Worm (Caenorhabditis elegans) whole organism, late embryonic: ENCODE data around the gene enpp-1.

Source experiments
- C08G9.2 ChIP-seq: sonication (generic microtip); optimal IDR thresholded peaks from 2 replicates; lab custom pipeline; 2016; ENCODE audit warnings: mild to moderate bottlenecking, missing genetic modification characterization, moderate library complexity, missing compliant biosample characterization
- C38D4.7 ChIP-seq: fragments of 200-800 bp; sonication (Bioruptor generic); optimal IDR thresholded peaks from 2 replicates; lab custom pipeline; 2018; ENCODE audit warnings: mild to moderate bottlenecking, missing genetic modification characterization, moderate library complexity, missing compliant biosample characterization
- F13H6.1 ChIP-seq: sonication (generic microtip); optimal IDR thresholded peaks from 2 replicates; lab custom pipeline; 2016; ENCODE audit warnings: missing genetic modification characterization, missing compliant biosample characterization
- K02D7.2 ChIP-seq: sonication (generic microtip); optimal IDR thresholded peaks from 2 replicates; lab custom pipeline; 2017; ENCODE audit warnings: mild to moderate bottlenecking, missing genetic modification characterization, missing compliant biosample characterization
- K09A11.1 ChIP-seq: sonication (generic microtip); optimal IDR thresholded peaks from 2 replicates; lab custom pipeline; 2017; ENCODE audit warnings: antibody characterized with exemption, mild to moderate bottlenecking, missing genetic modification characterization, missing compliant biosample characterization; ENCODE audit not compliant: insufficient read depth
- Y22D7AL.16 ChIP-seq: sonication (generic microtip); optimal IDR thresholded peaks from 2 replicates; lab custom pipeline; 2016; ENCODE audit warnings: missing genetic modification characterization, missing compliant biosample characterization
- ahr-1 ChIP-seq: sonication (generic microtip); optimal IDR thresholded peaks from 2 replicates; lab custom pipeline; 2016; ENCODE audit warnings: missing genetic modification characterization, missing compliant biosample characterization
- ceh-19 ChIP-seq: fragments of 200-800 bp; sonication (Bioruptor generic); optimal IDR thresholded peaks from 2 replicates; lab custom pipeline; 2018; ENCODE audit warnings: mild to moderate bottlenecking, missing genetic modification characterization, missing compliant biosample characterization
- ceh-2 ChIP-seq: sonication (generic microtip); optimal IDR thresholded peaks from 2 replicates; lab custom pipeline; 2016; ENCODE audit warnings: missing genotype, missing genetic modification characterization, missing compliant biosample characterization
- ceh-22 ChIP-seq: sonication (generic microtip); optimal IDR thresholded peaks from 2 replicates; lab custom pipeline; 2017; ENCODE audit warnings: missing biosample characterization, missing genetic modification characterization
- ceh-24 ChIP-seq: sonication (generic microtip); optimal IDR thresholded peaks from 2 replicates; lab custom pipeline; 2016; ENCODE audit warnings: mild to moderate bottlenecking, missing genetic modification characterization, missing compliant biosample characterization
- ceh-30 ChIP-seq: fragments of 150-350 bp; optimal IDR thresholded peaks from 2 replicates; lab custom pipeline; 2014; ENCODE audit warnings: missing biosample characterization, missing genetic modification characterization
- ceh-34 ChIP-seq: sonication (generic microtip); optimal IDR thresholded peaks from 2 replicates; lab custom pipeline; 2016; ENCODE audit warnings: mild to moderate bottlenecking, missing genetic modification characterization, missing compliant biosample characterization
- ceh-48 ChIP-seq: sonication (generic microtip); optimal IDR thresholded peaks from 2 replicates; lab custom pipeline; 2016; ENCODE audit warnings: missing genetic modification characterization, inconsistent platforms, missing compliant biosample characterization
- ceh-6 ChIP-seq: fragments of 200-800 bp; sonication (Bioruptor generic); optimal IDR thresholded peaks from 2 replicates; lab custom pipeline; 2018; ENCODE audit warnings: mild to moderate bottlenecking, missing genetic modification characterization, missing compliant biosample characterization
- ceh-9 ChIP-seq: sonication (generic microtip); optimal IDR thresholded peaks from 2 replicates; lab custom pipeline; 2016; ENCODE audit warnings: mild to moderate bottlenecking, missing genetic modification characterization, inconsistent platforms, missing compliant biosample characterization
- che-1 ChIP-seq: sonication (generic microtip); optimal IDR thresholded peaks from 2 replicates; lab custom pipeline; 2016; ENCODE audit warnings: mild to moderate bottlenecking, missing genetic modification characterization, missing compliant biosample characterization
- elt-4 ChIP-seq: sonication (generic microtip); optimal IDR thresholded peaks from 2 replicates; lab custom pipeline; 2016; ENCODE audit warnings: missing genetic modification characterization, missing compliant biosample characterization
- ets-4 ChIP-seq: sonication (generic microtip); optimal IDR thresholded peaks from 2 replicates; lab custom pipeline; 2016; ENCODE audit warnings: missing genetic modification characterization, missing compliant biosample characterization
- fax-1 ChIP-seq: sonication (generic microtip); optimal IDR thresholded peaks from 2 replicates; lab custom pipeline; 2016; ENCODE audit warnings: missing genotype, missing genetic modification characterization, missing compliant biosample characterization
- fkh-10 ChIP-seq: fragments of 150-350 bp; optimal IDR thresholded peaks from 2 replicates; lab custom pipeline; 2014; ENCODE audit warnings: missing biosample characterization, missing genetic modification reagents, missing genetic modification characterization
- gmeb-2 ChIP-seq: sonication (generic microtip); optimal IDR thresholded peaks from 2 replicates; lab custom pipeline; 2016; ENCODE audit warnings: missing genetic modification characterization, inconsistent platforms, missing compliant biosample characterization
- hlh-13 ChIP-seq: fragments of 200-800 bp; sonication (Bioruptor generic); optimal IDR thresholded peaks from 2 replicates; lab custom pipeline; 2018; ENCODE audit warnings: mild to moderate bottlenecking, missing genetic modification characterization, missing compliant biosample characterization
- hlh-30 ChIP-seq: sonication (generic microtip); optimal IDR thresholded peaks from 2 replicates; lab custom pipeline; 2017; ENCODE audit warnings: antibody characterized with exemption, missing genetic modification characterization, missing compliant biosample characterization; ENCODE audit not compliant: insufficient read depth
- lim-6 ChIP-seq: sonication (generic microtip); optimal IDR thresholded peaks from 2 replicates; lab custom pipeline; 2016; ENCODE audit warnings: missing genetic modification characterization, missing compliant biosample characterization
- lin-11 ChIP-seq: fragments of 200-800 bp; sonication (Bioruptor generic); optimal IDR thresholded peaks from 2 replicates; lab custom pipeline; 2018; ENCODE audit warnings: mild to moderate bottlenecking, missing genetic modification characterization, missing compliant biosample characterization
- madf-2 ChIP-seq: sonication (generic microtip); optimal IDR thresholded peaks from 2 replicates; lab custom pipeline; 2017; ENCODE audit warnings: missing genetic modification characterization, missing compliant biosample characterization
- nfya-1 ChIP-seq: sonication (generic microtip); optimal IDR thresholded peaks from 2 replicates; lab custom pipeline; 2017; ENCODE audit warnings: missing genetic modification characterization, mild to moderate bottlenecking, missing compliant biosample characterization, antibody characterized with exemption, moderate library complexity
- nhr-11 ChIP-seq: fragments of 150-350 bp; optimal IDR thresholded peaks from 2 replicates; lab custom pipeline; 2014; ENCODE audit warnings: missing biosample characterization, missing genetic modification characterization
- nhr-232 ChIP-seq: sonication (generic microtip); optimal IDR thresholded peaks from 2 replicates; lab custom pipeline; 2016; ENCODE audit warnings: missing genetic modification characterization, missing compliant biosample characterization
- pat-9 ChIP-seq: fragments of 200-800 bp; sonication (Bioruptor generic); optimal IDR thresholded peaks from 2 replicates; lab custom pipeline; 2018; ENCODE audit warnings: mild to moderate bottlenecking, missing genetic modification characterization, moderate library complexity, missing compliant biosample characterization
- pax-1 ChIP-seq: fragments of 150-350 bp; optimal IDR thresholded peaks from 2 replicates; lab custom pipeline; 2014; ENCODE audit warnings: missing biosample characterization, missing genetic modification characterization
- pha-4 ChIP-seq: fragments of 150-350 bp; optimal IDR thresholded peaks from 2 replicates; lab custom pipeline; 2018; ENCODE audit warnings: missing biosample characterization, missing genetic modification reagents, missing genetic modification characterization
- pqm-1 ChIP-seq: sonication (generic microtip); optimal IDR thresholded peaks from 2 replicates; lab custom pipeline; 2016; ENCODE audit warnings: missing genetic modification characterization, missing compliant biosample characterization
- pros-1 ChIP-seq: fragments of 150-350 bp; optimal IDR thresholded peaks from 2 replicates; lab custom pipeline; 2014; ENCODE audit warnings: missing biosample characterization, missing genetic modification reagents, missing genetic modification characterization
- rnt-1 ChIP-seq: sonication (generic microtip); optimal IDR thresholded peaks from 2 replicates; lab custom pipeline; 2016; ENCODE audit warnings: missing genetic modification characterization, missing compliant biosample characterization
- sdc-2 ChIP-seq: sonication (generic microtip); optimal IDR thresholded peaks from 2 replicates; lab custom pipeline; 2016; ENCODE audit warnings: missing genotype, missing genetic modification characterization, missing compliant biosample characterization
- sox-2 ChIP-seq: fragments of 200-800 bp; sonication (Bioruptor generic); IDR thresholded peaks from 2 replicates; pipeline ENCODE4 v1.3.6; 2022; ENCODE audit warnings: missing genetic modification reagents, missing genetic modification characterization, missing compliant biosample characterization
- sox-4 ChIP-seq: sonication (generic microtip); optimal IDR thresholded peaks from 2 replicates; lab custom pipeline; 2017; ENCODE audit warnings: mild to moderate bottlenecking, missing genetic modification characterization, inconsistent platforms, missing compliant biosample characterization
- tbx-7 ChIP-seq: sonication (generic microtip); optimal IDR thresholded peaks from 2 replicates; lab custom pipeline; 2016; ENCODE audit warnings: missing genotype, missing genetic modification characterization, missing compliant biosample characterization
- ttx-3 ChIP-seq: sonication (generic microtip); optimal IDR thresholded peaks from 2 replicates; lab custom pipeline; 2016; ENCODE audit warnings: missing genetic modification reagents, missing genetic modification characterization, missing compliant biosample characterization
- unc-42 ChIP-seq: sonication (generic microtip); optimal IDR thresholded peaks from 2 replicates; lab custom pipeline; 2016; ENCODE audit warnings: missing genotype, missing genetic modification characterization, missing compliant biosample characterization
- unc-86 ChIP-seq: sonication (generic microtip); optimal IDR thresholded peaks from 2 replicates; lab custom pipeline; 2016; ENCODE audit warnings: missing genetic modification characterization, missing compliant biosample characterization
- zip-5 ChIP-seq: sonication (generic microtip); optimal IDR thresholded peaks from 2 replicates; lab custom pipeline; 2016; ENCODE audit warnings: missing genetic modification characterization, missing compliant biosample characterization

The enpp-1 gene

DNA sequence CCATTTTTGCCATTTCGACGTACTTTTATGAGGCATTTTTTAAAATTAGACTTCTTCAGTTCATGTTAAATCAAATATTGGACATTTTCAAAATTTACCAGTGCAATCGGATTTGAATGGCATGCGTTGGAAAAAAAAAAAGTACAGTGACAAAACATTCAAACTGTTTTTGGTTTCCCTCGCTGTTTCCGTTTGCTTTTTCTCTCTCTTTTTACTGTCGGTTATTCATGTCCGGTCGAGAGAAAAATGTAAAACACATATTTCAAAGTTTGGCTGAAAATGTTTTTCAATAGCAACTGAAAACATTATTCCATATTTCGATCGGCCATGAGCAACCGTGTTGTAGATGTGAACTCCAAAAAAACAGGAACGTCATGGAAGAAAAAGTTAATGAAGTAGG, 9.4 kb downstream of the enpp-1 start, which contains the start of gene C27A7.3:
Gene C27A7.3, plus strand, starts transcription at position 301 of the 400 bp plus-strand sequence.
- no peak for TF ChIP-seq madf-2 (tag; lab: Kevin White, UChicago)
- no peak for TF ChIP-seq K02D7.2 (tag; lab: Kevin White, UChicago)
- TF ChIP-seq C08G9.2, result no peak
- TF ChIP-seq pax-1 (tag; lab: Kevin White, UChicago), result no peak
- TF ChIP-seq ceh-2 (tag; lab: Kevin White, UChicago), result no peak
- no peak for TF ChIP-seq ceh-9 (tag; lab: Kevin White, UChicago)
- no peak for TF ChIP-seq unc-86 (tag; lab: Kevin White, UChicago)
- TF ChIP-seq tbx-7, result no peak
- no peak for TF ChIP-seq elt-4 (tag; lab: Kevin White, UChicago)
- TF ChIP-seq nfya-1 (tag; lab: Kevin White, UChicago), result no peak
- TF ChIP-seq lin-11 (tag; lab: Kevin White, UChicago), result no peak
- no peak for TF ChIP-seq rnt-1
- no peak for TF ChIP-seq F13H6.1 (tag; lab: Kevin White, UChicago)
- TF ChIP-seq nhr-11 (tag; lab: Kevin White, UChicago), result no peak
- TF ChIP-seq pat-9 (tag; lab: Kevin White, UChicago), result no peak
- TF ChIP-seq zip-5 (tag; lab: Kevin White, UChicago), result no peak
- no peak for TF ChIP-seq che-1
- no peak for TF ChIP-seq pqm-1 (tag; lab: Kevin White, UChicago)
- no peak for TF ChIP-seq gmeb-2 (tag; lab: Kevin White, UChicago)
- TF ChIP-seq fkh-10 (GFP tag; lab: Kevin White, UChicago), result no peak

DNA sequence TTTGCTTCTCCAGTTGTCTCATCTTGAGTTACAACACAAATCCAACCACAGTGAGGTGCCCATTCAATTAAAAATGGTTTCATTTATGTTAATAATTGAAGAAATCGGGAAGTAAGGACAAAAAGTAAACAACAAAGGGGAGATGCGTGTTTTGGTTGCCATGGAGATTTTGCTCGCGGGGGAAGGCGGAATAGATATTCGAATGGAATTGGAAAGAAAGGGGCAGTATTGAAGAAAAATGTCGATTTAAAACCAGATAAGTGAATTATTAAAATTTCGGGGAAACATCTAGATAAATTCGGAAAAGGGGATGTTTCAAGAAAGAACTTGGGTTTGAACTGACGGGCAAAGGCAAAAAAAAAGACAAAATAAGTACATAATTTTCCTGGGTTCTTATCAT, 19.4 kb downstream of the enpp-1 start, which contains the start of gene che-11:
Gene che-11, minus strand, starts transcription at position 101 of the 400 bp plus-strand sequence.
- TF ChIP-seq ceh-34 (tag; lab: Kevin White, UChicago) (no peak), hlh-30 (tag; lab: Kevin White, UChicago) (no peak)

DNA sequence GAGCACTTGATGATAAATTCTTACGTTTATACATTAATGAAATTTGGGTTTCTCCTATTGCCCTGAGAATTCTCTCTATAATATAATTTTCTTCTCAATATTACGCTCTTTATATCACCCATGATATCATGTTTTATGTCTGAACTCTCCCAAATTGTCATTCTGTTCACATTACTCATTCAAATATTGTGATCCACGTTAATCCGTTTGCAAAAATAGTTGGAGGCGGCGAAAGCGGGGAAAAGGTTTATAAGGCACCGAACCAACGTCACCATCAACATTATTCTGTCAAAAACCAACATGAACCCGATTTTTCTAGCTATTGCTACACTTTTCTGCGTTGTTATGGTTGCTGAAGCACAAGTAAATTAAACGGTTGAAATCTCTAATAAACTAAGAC, 21.6 kb downstream of the enpp-1 start, which contains the start of gene C27A7.8:
Gene C27A7.8, plus strand, starts transcription at position 301 of the 400 bp plus-strand sequence.
- TF ChIP-seq ceh-22 (no peak), hlh-13 (no peak), sdc-2 (tag; lab: Kevin White, UChicago) (no peak)

DNA sequence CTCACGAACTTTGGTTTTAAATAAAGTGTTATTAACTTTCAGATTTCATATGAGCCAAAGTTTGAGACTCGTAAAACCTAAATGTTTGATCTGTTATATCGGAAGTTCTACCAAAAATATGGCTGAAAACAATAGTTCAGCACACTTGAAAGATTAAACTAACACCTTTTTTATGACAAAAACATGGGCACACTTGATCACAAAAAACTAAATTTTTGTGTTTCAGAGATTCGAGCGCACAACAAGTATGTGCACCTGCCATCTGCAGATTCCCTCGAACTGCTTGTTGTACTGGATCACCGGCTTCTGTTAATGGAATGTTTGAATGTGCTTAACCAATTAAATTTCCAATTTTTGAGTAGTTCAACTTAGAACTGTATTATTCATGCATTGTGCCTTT, 22.5 kb downstream of the enpp-1 start:
- TF ChIP-seq unc-86 (tag; lab: Kevin White, UChicago) (no peak), ceh-2 (tag; lab: Kevin White, UChicago) (no peak), K09A11.1 (tag; lab: Kevin White, UChicago) (no peak), hlh-13 (no peak), ceh-22 (no peak), tbx-7 (no peak), lin-11 (tag; lab: Kevin White, UChicago) (no peak), nhr-11 (tag; lab: Kevin White, UChicago) (no peak), pros-1 (tag; lab: Kevin White, UChicago) (no peak), pat-9 (tag; lab: Kevin White, UChicago) (no peak), fax-1 (tag; lab: Kevin White, UChicago) (no peak), ets-4 (tag; lab: Kevin White, UChicago) (no peak), ttx-3 (tag; lab: Kevin White, UChicago) (no peak), ceh-34 (tag; lab: Kevin White, UChicago) (no peak), K02D7.2 (tag; lab: Kevin White, UChicago) (no peak), unc-42 (tag; lab: Kevin White, UChicago) (no peak), ceh-48 (tag; lab: Kevin White, UChicago) (no peak), ceh-19 (GFP tag; lab: Kevin White, UChicago) (no peak)

- TF ChIP-seq sox-2 (GFP tag; lab: Robert Waterston, UW) (no peak), lin-11 (tag; lab: Kevin White, UChicago) (no peak), sox-4 (tag; lab: Kevin White, UChicago) (no peak), C38D4.7 (GFP tag; lab: Kevin White, UChicago) (no peak), ceh-6 (GFP tag; lab: Kevin White, UChicago) (no peak), pha-4 (tag; lab: Kevin White, UChicago) (no peak), rnt-1 (no peak), ceh-30 (tag; lab: Kevin White, UChicago) (no peak), K09A11.1 (tag; lab: Kevin White, UChicago) (no peak), pat-9 (tag; lab: Kevin White, UChicago) (no peak), Y22D7AL.16 (no peak), nhr-232 (tag; lab: Kevin White, UChicago) (no peak), ahr-1 (tag; lab: Kevin White, UChicago) (no peak), ceh-24 (tag; lab: Kevin White, UChicago) (no peak), unc-86 (tag; lab: Kevin White, UChicago) (no peak), lim-6 (tag; lab: Kevin White, UChicago) (no peak)
These were observed 23.3 kb downstream of the enpp-1 start, which contains the start of gene C27A7.9 for ce11 chrV:12154554-12154953. Gene C27A7.9, minus strand, starts transcription at chrV:12154654.
